Fruit fly (Drosophila melanogaster) whole organism, embryonic: ENCODE measurements around the gene GstD11.

Experiments
- Abd-B ChIP-seq: fragments of 200-800 bp; sonication (Bioruptor generic); optimal IDR thresholded peaks from 2 replicates; lab custom pipeline; 2018; ENCODE audit warnings: missing biosample characterization, mild to moderate bottlenecking, missing genetic modification characterization, moderate library complexity
- Atf3 ChIP-seq: fragments of 200-800 bp; sonication (Bioruptor generic); optimal IDR thresholded peaks from 3 replicates; lab custom pipeline; 2016; ENCODE audit warnings: missing biosample characterization, missing genetic modification characterization
- B-H2 ChIP-seq: fragments of 200-800 bp; sonication (Bioruptor generic); optimal IDR thresholded peaks from 2 replicates; lab custom pipeline; 2018; ENCODE audit warnings: missing biosample characterization, mild to moderate bottlenecking, missing genetic modification characterization
- BEAF-32 ChIP-seq: fragments of 200-800 bp; sonication (Bioruptor generic); optimal IDR thresholded peaks from 3 replicates; lab custom pipeline; 2017; ENCODE audit warnings: missing biosample characterization, missing genetic modification characterization, mild to moderate bottlenecking, moderate library complexity, missing genetic modification reagents
- CG10543 ChIP-seq: fragments of 200-800 bp; sonication (Bioruptor generic); optimal IDR thresholded peaks from 3 replicates; lab custom pipeline; 2017; ENCODE audit warnings: missing biosample characterization, mild to moderate bottlenecking, missing genetic modification characterization, moderate library complexity
- CG10959 ChIP-seq: fragments of 200-800 bp; sonication (Bioruptor generic); IDR thresholded peaks from 2 replicates; pipeline ENCODE4 v1.3.6; 2022; ENCODE audit warnings: missing biosample characterization, missing genetic modification characterization
- CG11093 ChIP-seq: fragments of 200-800 bp; sonication (Bioruptor generic); IDR thresholded peaks from 3 replicates; pipeline ENCODE4 v1.3.6; 2022; ENCODE audit warnings: missing biosample characterization, missing genetic modification characterization
- CG18262 ChIP-seq: fragments of 200-800 bp; optimal IDR thresholded peaks from 3 replicates; lab custom pipeline; 2019; ENCODE audit warnings: missing biosample characterization, mild to moderate bottlenecking, missing genetic modification characterization, moderate library complexity
- CG2116 ChIP-seq: fragments of 200-800 bp; sonication (Bioruptor generic); optimal IDR thresholded peaks from 3 replicates; lab custom pipeline; 2018; ENCODE audit warnings: missing biosample characterization, mild to moderate bottlenecking, missing genetic modification characterization
- CG2120 ChIP-seq: fragments of 200-800 bp; sonication (Bioruptor generic); optimal IDR thresholded peaks from 3 replicates; lab custom pipeline; 2016; ENCODE audit warnings: missing biosample characterization, missing genetic modification characterization
- CG4328 ChIP-seq: fragments of 200-800 bp; sonication (Bioruptor generic); optimal IDR thresholded peaks from 3 replicates; lab custom pipeline; 2017; ENCODE audit warnings: missing biosample characterization, missing genetic modification reagents, missing genetic modification characterization
- CG5245 ChIP-seq: fragments of 200-800 bp; sonication (Bioruptor generic); optimal IDR thresholded peaks from 3 replicates; lab custom pipeline; 2016; ENCODE audit warnings: missing biosample characterization, missing genetic modification characterization
- CG6791 ChIP-seq: fragments of 200-800 bp; sonication (Bioruptor generic); IDR thresholded peaks from 3 replicates; pipeline ENCODE4 v1.3.6; 2022; ENCODE audit warnings: missing biosample characterization, missing genetic modification characterization; ENCODE audit not compliant: partially characterized antibody
- CG7963 ChIP-seq: fragments of 200-800 bp; sonication (Bioruptor generic); IDR thresholded peaks from 3 replicates; pipeline ENCODE4 v1.3.6; 2022; ENCODE audit warnings: missing biosample characterization, missing genetic modification characterization; ENCODE audit not compliant: partially characterized antibody
- CG7987 ChIP-seq: fragments of 200-800 bp; sonication (Bioruptor generic); optimal IDR thresholded peaks from 2 replicates; lab custom pipeline; 2018; ENCODE audit warnings: missing biosample characterization, mild to moderate bottlenecking, missing genetic modification characterization, moderate library complexity
- CG8290 ChIP-seq, 3 experiments: fragments of 200-800 bp; sonication (Bioruptor generic); optimal IDR thresholded peaks; 2 replicates each; lab custom pipeline; 2016 to 2019; ENCODE audit warnings: missing biosample characterization in 3 of 3, missing genetic modification characterization in 3 of 3, mild to moderate bottlenecking in 2 of 3, moderate library complexity in 1 of 3
- CG9215 ChIP-seq: fragments of 200-800 bp; sonication (Bioruptor generic); IDR thresholded peaks from 2 replicates; pipeline ENCODE4 v1.3.6; 2022; ENCODE audit warnings: missing biosample characterization, missing genetic modification characterization
- CG9437 ChIP-seq: fragments of 200-800 bp; sonication (Bioruptor generic); optimal IDR thresholded peaks from 2 replicates; lab custom pipeline; 2018; ENCODE audit warnings: missing biosample characterization, mild to moderate bottlenecking, missing genetic modification characterization
- CG9609 ChIP-seq: fragments of 200-800 bp; sonication (Bioruptor generic); optimal IDR thresholded peaks from 3 replicates; lab custom pipeline; 2016; ENCODE audit warnings: missing biosample characterization, missing genetic modification characterization
- D19A ChIP-seq: fragments of 200-800 bp; optimal IDR thresholded peaks from 3 replicates; lab custom pipeline; 2019; ENCODE audit warnings: missing biosample characterization, mild to moderate bottlenecking, missing genetic modification characterization, moderate library complexity
- Dek ChIP-seq: fragments of 200-800 bp; sonication (Bioruptor generic); optimal IDR thresholded peaks from 3 replicates; lab custom pipeline; 2019; ENCODE audit warnings: missing biosample characterization, mild to moderate bottlenecking, missing genetic modification characterization, moderate library complexity
- Dfd ChIP-seq, 2 experiments: fragments of >200 bp; optimal IDR thresholded peaks; 2 replicates each; lab custom pipeline; 2017; ENCODE audit warnings: missing biosample characterization in 2 of 2, missing genetic modification characterization in 2 of 2
- H15 ChIP-seq: fragments of 200-800 bp; sonication (Bioruptor generic); IDR thresholded peaks from 3 replicates; pipeline ENCODE4 v1.3.6; 2022; ENCODE audit warnings: missing biosample characterization, missing genetic modification characterization
- HmgZ ChIP-seq: fragments of 200-800 bp; sonication (Bioruptor generic); optimal IDR thresholded peaks from 2 replicates; lab custom pipeline; 2018; ENCODE audit warnings: missing biosample characterization, mild to moderate bottlenecking, missing genetic modification characterization
- Neu2 ChIP-seq: fragments of 200-800 bp; sonication (Bioruptor generic); optimal IDR thresholded peaks from 3 replicates; lab custom pipeline; 2016; ENCODE audit warnings: missing biosample characterization, missing genetic modification characterization, borderline replicate concordance
- NfI ChIP-seq: fragments of 200-800 bp; sonication (Bioruptor generic); optimal IDR thresholded peaks from 3 replicates; lab custom pipeline; 2018; ENCODE audit warnings: missing biosample characterization, mild to moderate bottlenecking, missing genetic modification characterization, moderate library complexity
- Optix ChIP-seq: fragments of 200-800 bp; sonication (Bioruptor generic); IDR thresholded peaks from 3 replicates; pipeline ENCODE4 v1.3.6; 2022; ENCODE audit warnings: missing biosample characterization, missing genetic modification characterization
- Ravus ChIP-seq: fragments of 200-800 bp; sonication (Bioruptor generic); IDR thresholded peaks from 2 replicates; pipeline ENCODE4 v1.3.6; 2022; ENCODE audit warnings: missing biosample characterization, missing genetic modification characterization
- Rx ChIP-seq: fragments of 200-800 bp; sonication (Bioruptor generic); IDR thresholded peaks from 2 replicates; pipeline ENCODE4 v1.3.6; 2022; ENCODE audit warnings: missing biosample characterization, missing genetic modification characterization
- Side ChIP-seq: fragments of 200-800 bp; sonication (Bioruptor generic); optimal IDR thresholded peaks from 2 replicates; lab custom pipeline; 2016; ENCODE audit warnings: missing biosample characterization, missing genetic modification characterization
- Usf ChIP-seq: fragments of 200-800 bp; sonication (Bioruptor generic); optimal IDR thresholded peaks from 2 replicates; lab custom pipeline; 2017; ENCODE audit warnings: missing genotype, missing biosample characterization, missing genetic modification characterization
- amos ChIP-seq: fragments of 200-800 bp; sonication (Bioruptor generic); IDR thresholded peaks from 2 replicates; pipeline ENCODE4 v1.3.6; 2022; ENCODE audit warnings: missing biosample characterization, missing genetic modification characterization; ENCODE audit not compliant: partially characterized antibody
- az2 ChIP-seq: fragments of 200-800 bp; sonication (Bioruptor generic); optimal IDR thresholded peaks from 3 replicates; lab custom pipeline; 2016; ENCODE audit warnings: missing biosample characterization, missing genetic modification characterization
- chm ChIP-seq: fragments of 200-800 bp; sonication (Bioruptor generic); IDR thresholded peaks from 2 replicates; pipeline ENCODE4 v1.3.6; 2022; ENCODE audit warnings: missing biosample characterization, missing genetic modification characterization
- crol ChIP-seq: fragments of 200-800 bp; sonication (Bioruptor generic); IDR thresholded peaks from 2 replicates; pipeline ENCODE4 v1.3.6; 2022; ENCODE audit warnings: missing biosample characterization, missing genetic modification characterization
- dati ChIP-seq: fragments of 200-800 bp; sonication (Bioruptor generic); IDR thresholded peaks from 2 replicates; pipeline ENCODE4 v1.3.6; 2022; ENCODE audit warnings: missing biosample characterization, missing genetic modification characterization
- dmrt99B ChIP-seq: fragments of 200-800 bp; sonication (Bioruptor generic); optimal IDR thresholded peaks from 2 replicates; lab custom pipeline; 2018; ENCODE audit warnings: missing biosample characterization, mild to moderate bottlenecking, missing genetic modification characterization, moderate library complexity
- esg ChIP-seq: fragments of 200-800 bp; sonication (Bioruptor generic); conservative IDR thresholded peaks from 2 replicates; pipeline ENCODE4 v1.3.6; 2022; ENCODE audit warnings: missing biosample characterization, missing genetic modification characterization
- eyg ChIP-seq: fragments of 200-800 bp; sonication (Bioruptor generic); optimal IDR thresholded peaks from 3 replicates; lab custom pipeline; 2016; ENCODE audit warnings: missing biosample characterization, missing genetic modification characterization
- luna ChIP-seq: fragments of 200-800 bp; sonication (Bioruptor generic); optimal IDR thresholded peaks from 2 replicates; lab custom pipeline; 2016; ENCODE audit warnings: missing biosample characterization, missing genetic modification characterization
- mirr ChIP-seq: fragments of 200-800 bp; sonication (Bioruptor generic); optimal IDR thresholded peaks from 3 replicates; lab custom pipeline; 2018; ENCODE audit warnings: missing biosample characterization, mild to moderate bottlenecking, missing genetic modification characterization
- pzg ChIP-seq: fragments of 200-800 bp; sonication (Bioruptor generic); optimal IDR thresholded peaks from 3 replicates; lab custom pipeline; 2018; ENCODE audit warnings: missing biosample characterization, mild to moderate bottlenecking, missing genetic modification characterization, moderate library complexity
- tin ChIP-seq: fragments of 200-800 bp; sonication (Bioruptor generic); optimal IDR thresholded peaks from 3 replicates; lab custom pipeline; 2016; ENCODE audit warnings: missing biosample characterization, missing genetic modification characterization
- trem ChIP-seq: fragments of 200-800 bp; optimal IDR thresholded peaks from 3 replicates; lab custom pipeline; 2019; ENCODE audit warnings: missing biosample characterization, mild to moderate bottlenecking, missing genetic modification characterization, moderate library complexity
- trh ChIP-seq: fragments of 200-800 bp; sonication (Bioruptor generic); optimal IDR thresholded peaks from 2 replicates; lab custom pipeline; 2016; ENCODE audit warnings: missing biosample characterization, missing genetic modification characterization
- vnd ChIP-seq: fragments of 200-800 bp; sonication (Bioruptor generic); IDR thresholded peaks from 3 replicates; pipeline ENCODE4 v1.3.6; 2022; ENCODE audit warnings: missing biosample characterization, missing genetic modification characterization; ENCODE audit not compliant: partially characterized antibody
- vvl ChIP-seq: fragments of 200-800 bp; sonication (Bioruptor generic); IDR thresholded peaks from 2 replicates; pipeline ENCODE4 v1.3.6; 2022; ENCODE audit warnings: missing biosample characterization, missing genetic modification characterization
- wdn ChIP-seq: fragments of 200-800 bp; sonication (Bioruptor generic); IDR thresholded peaks from 2 replicates; pipeline ENCODE4 v1.3.6; 2022; ENCODE audit warnings: missing biosample characterization, missing genetic modification characterization

GstD11 gene

DNA sequence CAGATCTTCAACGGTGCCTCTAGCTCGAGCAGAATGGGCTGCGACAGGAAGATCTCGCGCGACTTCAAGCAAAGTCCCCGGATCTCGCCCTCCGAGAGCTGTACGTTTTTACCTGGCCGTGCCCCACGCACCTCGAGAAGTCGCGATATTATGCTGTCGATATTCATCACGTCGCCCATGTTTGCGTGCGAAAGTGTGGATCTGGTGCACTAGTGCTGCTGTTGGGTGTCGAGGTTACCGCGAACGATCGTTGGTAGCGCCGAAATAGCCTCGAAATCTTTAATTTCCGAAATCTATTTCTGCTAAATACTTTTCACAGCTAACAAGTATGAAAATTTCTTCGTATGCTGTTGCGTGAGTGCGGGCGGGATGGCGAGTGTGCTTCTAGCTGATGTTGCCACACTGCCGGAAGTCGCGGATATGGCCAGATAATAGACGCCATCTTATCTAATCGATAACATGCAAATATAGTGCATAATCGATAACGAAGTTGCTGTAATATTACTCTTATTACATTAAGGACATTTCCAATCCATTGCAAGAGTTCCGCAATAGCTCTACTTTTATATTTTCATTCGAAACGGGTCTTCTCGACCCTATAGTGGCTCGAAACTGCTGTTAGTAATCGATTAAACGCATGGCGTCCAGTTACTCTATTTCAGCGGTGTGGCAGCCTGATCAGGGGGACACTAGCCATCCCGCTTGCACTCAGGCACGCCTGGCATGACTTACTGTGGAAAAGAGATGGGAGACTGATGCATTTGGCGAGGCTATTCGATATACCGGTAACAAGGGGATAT is 42.6 kb downstream of the GstD11 start, which contains the start of gene Pp1-87B (continued):
- no peak for TF ChIP-seq D19A (tag; lab: Kevin White, UChicago)
- TF ChIP-seq Optix = no peak
- peak; percentile 66 for TF ChIP-seq CG2116
- peak; percentile 25; the same call in 1 of the 2 replicates for TF ChIP-seq vvl (GFP tag; lab: Robert Waterston, UW)
- TF ChIP-seq BEAF-32 (GFP tag; lab: Kevin White, UChicago) = peak; percentile 70
- TF ChIP-seq Usf (GFP tag; lab: Kevin White, UChicago) = peak; percentile 29
- TF ChIP-seq Side (GFP tag; lab: Kevin White, UChicago) = peak; percentile 32
- TF ChIP-seq Rx (GFP tag; lab: Robert Waterston, UW) = no peak
- TF ChIP-seq CG10543 = peak; percentile 53
- no peak for TF ChIP-seq dmrt99B (tag; lab: Kevin White, UChicago)
- peak; percentile 55; the same call in 2 of the 3 replicates for TF ChIP-seq CG6791 (GFP tag; lab: Robert Waterston, UW)
- TF ChIP-seq mirr (GFP tag; lab: Kevin White, UChicago) = peak; percentile 2
- TF ChIP-seq NfI = no peak
- TF ChIP-seq CG9215 (GFP tag; lab: Robert Waterston, UW) = 0 out of 2 replicates have a peak, but pooled peaks have one; percentile 13
- TF ChIP-seq CG7987 (GFP tag; lab: Kevin White, UChicago) = no peak
- peak; percentile 56; the same call in 2 of the 3 replicates for TF ChIP-seq vnd
- no peak for TF ChIP-seq Neu2 (GFP tag; lab: Kevin White, UChicago)
- TF ChIP-seq Dek = no peak
- TF ChIP-seq esg (GFP tag; lab: Robert Waterston, UW) = no peak
- no peak for TF ChIP-seq CG10959 (GFP tag; lab: Robert Waterston, UW)
- TF ChIP-seq B-H2 = no peak
- no peak for TF ChIP-seq tin (GFP tag; lab: Kevin White, UChicago)
- peak; percentile 39 for TF ChIP-seq CG8290 (GFP tag; optimal IDR thresholded peaks at IDR 0.05; lab: Kevin White, UChicago)
- peak in 1 of 2 experiments; percentile 46 for TF ChIP-seq CG8290 (tag; optimal IDR thresholded peaks at IDR 0.05; lab: Kevin White, UChicago)
- TF ChIP-seq CG11093 = no peak
- TF ChIP-seq CG18262 = peak; percentile 34
- TF ChIP-seq trem (tag; lab: Kevin White, UChicago) = peak; percentile 28
- no peak for TF ChIP-seq Ravus (GFP tag; lab: Robert Waterston, UW)
- TF ChIP-seq Dfd (GFP tag; optimal IDR thresholded peaks at IDR 0.05; lab: Kevin White, UChicago) = peak in 1 of 2 experiments; percentile 30
- peak; percentile 30 for TF ChIP-seq CG9609 (GFP tag; lab: Kevin White, UChicago)
- peak; percentile 37 for TF ChIP-seq HmgZ
- TF ChIP-seq az2 (GFP tag; lab: Kevin White, UChicago) = no peak
- no peak for TF ChIP-seq trh
- TF ChIP-seq CG5245 (GFP tag; lab: Kevin White, UChicago) = no peak
- no peak for TF ChIP-seq eyg (GFP tag; lab: Kevin White, UChicago)
- peak; percentile 7 for TF ChIP-seq CG2120 (GFP tag; lab: Kevin White, UChicago)
- no peak for TF ChIP-seq CG7963 (GFP tag; lab: Robert Waterston, UW)
- TF ChIP-seq crol (GFP tag; lab: Robert Waterston, UW) = no peak
- TF ChIP-seq dati (GFP tag; lab: Robert Waterston, UW) = no peak
- TF ChIP-seq pzg = peak; percentile 77
- peak; percentile 32 for TF ChIP-seq CG4328 (GFP tag; lab: Kevin White, UChicago)
- peak; percentile 25; the same call in 1 of the 2 replicates for TF ChIP-seq amos (GFP tag; lab: Robert Waterston, UW)
- peak; percentile 30 for TF ChIP-seq Abd-B
- no peak for TF ChIP-seq luna (GFP tag; lab: Kevin White, UChicago)
- TF ChIP-seq CG9437 = peak; percentile 37
- TF ChIP-seq chm (GFP tag; lab: Robert Waterston, UW) = 0 out of 2 replicates have a peak, but pooled peaks have one; percentile 52
- TF ChIP-seq Atf3 (GFP tag; lab: Kevin White, UChicago) = no peak
- TF ChIP-seq wdn (GFP tag; lab: Robert Waterston, UW) = no peak
- no peak for TF ChIP-seq H15 (GFP tag; lab: Robert Waterston, UW)
